Fruit fly (Drosophila melanogaster): Measurements from ENCODE around the gene Vps16B.

The Vps16B gene

DNA sequence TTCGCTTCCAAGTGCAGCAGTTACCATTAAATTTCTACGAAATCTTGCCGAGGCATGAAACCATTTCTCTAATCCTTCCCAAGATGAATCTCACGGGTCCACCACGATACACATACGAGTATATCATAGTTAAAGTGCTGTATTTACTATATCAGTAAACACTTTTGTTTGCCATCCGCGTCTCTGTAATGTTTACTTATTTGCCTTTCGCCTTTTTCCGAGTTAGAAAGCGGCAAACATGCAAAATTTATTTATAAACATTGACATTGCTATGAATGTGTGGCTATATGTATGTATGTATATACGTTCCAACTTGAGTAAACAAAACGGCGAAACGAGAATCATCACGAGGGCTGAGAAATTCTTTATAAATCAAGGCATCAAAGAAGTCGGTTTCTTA lies 14.7 kb upstream of the Vps16B start (continued):
- TF ChIP-seq ATbp (GFP tag; optimal IDR thresholded peaks at IDR 0.05), result peak; percentile 62
- TF ChIP-seq prd (optimal IDR thresholded peaks at IDR 0.05), result no peak
- no peak for TF ChIP-seq prd (GFP tag; IDR thresholded peaks at IDR 0.05)
- no peak for TF ChIP-seq Nf-YC (tag; optimal IDR thresholded peaks at IDR 0.05)
- TF ChIP-seq da (GFP tag; optimal IDR thresholded peaks at IDR 0.05), result no peak
- peak; percentile 21 for TF ChIP-seq kah (GFP tag; optimal IDR thresholded peaks at IDR 0.05)
- TF ChIP-seq br (optimal IDR thresholded peaks at IDR 0.05), result no peak
- TF ChIP-seq Jarid2 (GFP tag; optimal IDR thresholded peaks at IDR 0.05), result peak; percentile 15
- peak; percentile 82 for TF ChIP-seq CG14710 (tag; optimal IDR thresholded peaks at IDR 0.05)
- no peak for TF ChIP-seq B-H1 (GFP tag; IDR thresholded peaks at IDR 0.05)
- TF ChIP-seq CG7271 (tag; optimal IDR thresholded peaks at IDR 0.05), result peak; percentile 85
- no peak; the same call in 1 of the 2 replicates for TF ChIP-seq CG31441 (GFP tag; IDR thresholded peaks at IDR 0.05)
- no peak for TF ChIP-seq tx (GFP tag; optimal IDR thresholded peaks at IDR 0.05)
- peak; percentile 81 for TF ChIP-seq zen (tag; optimal IDR thresholded peaks at IDR 0.05)
- TF ChIP-seq Ets97D (GFP tag; optimal IDR thresholded peaks at IDR 0.05), result no peak
- peak; percentile 54 for TF ChIP-seq HLHmδ (GFP tag; optimal IDR thresholded peaks at IDR 0.05)
- peak; percentile 2 for TF ChIP-seq CG6854 (GFP tag; optimal IDR thresholded peaks at IDR 0.05)
- TF ChIP-seq Blimp-1 (GFP tag; optimal IDR thresholded peaks at IDR 0.05), result peak; percentile 71
- TF ChIP-seq gsb-n (tag; optimal IDR thresholded peaks at IDR 0.05), result peak; percentile 51
- TF ChIP-seq fd64A (GFP tag; optimal IDR thresholded peaks at IDR 0.05), result peak; percentile 87
- peak; percentile 46 for TF ChIP-seq pfk (GFP tag; optimal IDR thresholded peaks at IDR 0.05)
- TF ChIP-seq CG6813 (GFP tag; optimal IDR thresholded peaks at IDR 0.05), result peak; percentile 90
- no peak for TF ChIP-seq Dbx (GFP tag; IDR thresholded peaks at IDR 0.05)
- TF ChIP-seq CG15696 (tag; optimal IDR thresholded peaks at IDR 0.05), result peak; percentile 95
- TF ChIP-seq CG7987 (GFP tag; optimal IDR thresholded peaks at IDR 0.05), result peak; percentile 79
- peak; percentile 17 for TF ChIP-seq CG3407 (GFP tag; optimal IDR thresholded peaks at IDR 0.05)
- no peak for TF ChIP-seq lbe (GFP tag; optimal IDR thresholded peaks at IDR 0.05)
- TF ChIP-seq BtbVII (GFP tag; optimal IDR thresholded peaks at IDR 0.05), result peak; percentile 45
- peak; percentile 58 for TF ChIP-seq CG11723 (GFP tag; optimal IDR thresholded peaks at IDR 0.05)
- TF ChIP-seq unc-4 (GFP tag; IDR thresholded peaks at IDR 0.05; ENCODE audit: partially characterized antibody), result no peak
- peak; percentile 39 for TF ChIP-seq CG5180 (GFP tag; optimal IDR thresholded peaks at IDR 0.05)
- TF ChIP-seq mam (GFP tag; optimal IDR thresholded peaks at IDR 0.05), result no peak
- TF ChIP-seq MTF-1 (GFP tag; optimal IDR thresholded peaks at IDR 0.05; ENCODE audit: borderline replicate concordance), result peak; percentile 85
- TF ChIP-seq CG11398 (GFP tag; optimal IDR thresholded peaks at IDR 0.05), result no peak
- TF ChIP-seq CG18764 (GFP tag; optimal IDR thresholded peaks at IDR 0.05), result peak; percentile 3
- peak; percentile 84 for TF ChIP-seq sens (GFP tag)
- peak; percentile 55 for TF ChIP-seq CG15479 (GFP tag; optimal IDR thresholded peaks at IDR 0.05)
- no peak for TF ChIP-seq Fer3 (tag; optimal IDR thresholded peaks at IDR 0.05)
- 0 out of 3 replicates have a peak, but pooled peaks have one; percentile 35 for TF ChIP-seq otp (GFP tag; IDR thresholded peaks at IDR 0.05)
- TF ChIP-seq CG15011 (GFP tag; optimal IDR thresholded peaks at IDR 0.05), result peak; percentile 40
- TF ChIP-seq tin (GFP tag; optimal IDR thresholded peaks at IDR 0.05), result no peak
- peak; percentile 94 for TF ChIP-seq fd102C (GFP tag; optimal IDR thresholded peaks at IDR 0.05)
- no peak for TF ChIP-seq CG6689 (GFP tag; IDR thresholded peaks at IDR 0.05)
- no peak for TF ChIP-seq CG3995 (GFP tag; optimal IDR thresholded peaks at IDR 0.05)
- no peak for TF ChIP-seq sug (tag; optimal IDR thresholded peaks at IDR 0.05)
- TF ChIP-seq CG4282 (GFP tag; optimal IDR thresholded peaks at IDR 0.05), result no peak
- TF ChIP-seq CG4820 (GFP tag; optimal IDR thresholded peaks at IDR 0.05), result no peak
- TF ChIP-seq chinmo (GFP tag; IDR thresholded peaks at IDR 0.05; ENCODE audit: partially characterized antibody), result no peak
- no peak for TF ChIP-seq croc (GFP tag; conservative IDR thresholded peaks at IDR 0.05)
- peak; percentile 62 for TF ChIP-seq CG31365 (tag; optimal IDR thresholded peaks at IDR 0.05)
- peak; percentile 9 for TF ChIP-seq bcd (GFP tag; optimal IDR thresholded peaks at IDR 0.05)

All from whole organism, embryonic.